Fruit fly (Drosophila melanogaster) whole organism, embryonic: ENCODE measurements around the gene Lcp65Ad.

Experiments used
- Abd-B ChIP-seq: fragments of 200-800 bp; sonication (Bioruptor generic); optimal IDR thresholded peaks from 2 replicates; lab custom pipeline; 2018; ENCODE audit warnings: missing biosample characterization, mild to moderate bottlenecking, missing genetic modification characterization, moderate library complexity
- C15 ChIP-seq: fragments of 200-800 bp; sonication (Bioruptor generic); IDR thresholded peaks from 3 replicates; pipeline ENCODE4 v1.3.6; 2022; ENCODE audit warnings: missing biosample characterization, missing genetic modification characterization
- CG10209 ChIP-seq: fragments of 200-800 bp; sonication (Bioruptor generic); optimal IDR thresholded peaks from 3 replicates; lab custom pipeline; 2017; ENCODE audit warnings: missing biosample characterization, mild to moderate bottlenecking, missing genetic modification characterization, missing genetic modification reagents
- CG10654 ChIP-seq: fragments of 200-800 bp; sonication (Bioruptor generic); optimal IDR thresholded peaks from 2 replicates; lab custom pipeline; 2016; ENCODE audit warnings: missing biosample characterization, missing genetic modification characterization
- CG11398 ChIP-seq: fragments of 200-800 bp; sonication (Bioruptor generic); optimal IDR thresholded peaks from 2 replicates; lab custom pipeline; 2016; ENCODE audit warnings: missing biosample characterization, missing genetic modification characterization
- CG13287 ChIP-seq: fragments of 200-800 bp; sonication (Bioruptor generic); IDR thresholded peaks from 2 replicates; pipeline ENCODE4 v1.3.6; 2022; ENCODE audit warnings: missing biosample characterization, missing genetic modification characterization; ENCODE audit not compliant: partially characterized antibody
- CG14441 ChIP-seq: fragments of 200-800 bp; sonication (Bioruptor generic); IDR thresholded peaks from 2 replicates; pipeline ENCODE4 v1.3.6; 2022; ENCODE audit warnings: missing biosample characterization, missing genetic modification characterization
- CG14965 ChIP-seq: fragments of 200-800 bp; sonication (Bioruptor generic); optimal IDR thresholded peaks from 2 replicates; lab custom pipeline; 2016; ENCODE audit warnings: missing biosample characterization, missing genetic modification characterization, borderline replicate concordance
- CG16863 ChIP-seq: fragments of 200-800 bp; sonication (Bioruptor generic); optimal IDR thresholded peaks from 3 replicates; lab custom pipeline; 2016; ENCODE audit warnings: missing biosample characterization, missing genetic modification characterization
- CG17912 ChIP-seq: fragments of 200-800 bp; sonication (Bioruptor generic); optimal IDR thresholded peaks from 2 replicates; lab custom pipeline; 2018; ENCODE audit warnings: missing biosample characterization, mild to moderate bottlenecking, missing genetic modification characterization
- CG2202 ChIP-seq: fragments of 200-800 bp; sonication (Bioruptor generic); optimal IDR thresholded peaks from 2 replicates; lab custom pipeline; 2018; ENCODE audit warnings: missing biosample characterization, mild to moderate bottlenecking, missing genetic modification characterization
- CG31441 ChIP-seq: fragments of 200-800 bp; sonication (Bioruptor generic); IDR thresholded peaks from 2 replicates; pipeline ENCODE4 v1.3.6; 2022; ENCODE audit warnings: missing biosample characterization, missing genetic modification characterization
- CG32767 ChIP-seq: fragments of 200-800 bp; sonication (Bioruptor generic); IDR thresholded peaks from 2 replicates; pipeline ENCODE4 v1.3.6; 2022; ENCODE audit warnings: missing biosample characterization, missing genetic modification characterization
- CG3847 ChIP-seq: fragments of 200-800 bp; sonication (Bioruptor generic); IDR thresholded peaks from 2 replicates; pipeline ENCODE4 v1.3.6; 2022; ENCODE audit warnings: missing biosample characterization, missing genetic modification characterization
- CG4424 ChIP-seq: fragments of 200-800 bp; sonication (Bioruptor generic); optimal IDR thresholded peaks from 3 replicates; lab custom pipeline; 2016; ENCODE audit warnings: missing biosample characterization, missing genetic modification characterization
- CG7556 ChIP-seq: fragments of 200-800 bp; sonication (Bioruptor generic); optimal IDR thresholded peaks from 2 replicates; lab custom pipeline; 2017; ENCODE audit warnings: missing biosample characterization, mild to moderate bottlenecking, missing genetic modification characterization
- CG8089 ChIP-seq: fragments of 200-800 bp; sonication (Bioruptor generic); optimal IDR thresholded peaks from 3 replicates; lab custom pipeline; 2016; ENCODE audit warnings: missing biosample characterization, missing genetic modification characterization
- CG9817 ChIP-seq: fragments of 200-800 bp; sonication (Bioruptor generic); optimal IDR thresholded peaks from 2 replicates; lab custom pipeline; 2018; ENCODE audit warnings: missing biosample characterization, mild to moderate bottlenecking, missing genetic modification characterization, moderate library complexity
- CTCF ChIP-seq: fragments of 200-800 bp; sonication (Bioruptor generic); optimal IDR thresholded peaks from 2 replicates; lab custom pipeline; 2017; ENCODE audit warnings: missing biosample characterization, mild to moderate bottlenecking, missing genetic modification characterization, moderate library complexity
- Dad ChIP-seq: fragments of 200-800 bp; sonication (Bioruptor generic); optimal IDR thresholded peaks from 3 replicates; lab custom pipeline; 2016; ENCODE audit warnings: missing biosample characterization, missing genetic modification characterization
- E2f1 ChIP-seq: fragments of 200-800 bp; sonication (Bioruptor generic); IDR thresholded peaks from 2 replicates; pipeline ENCODE4 v1.3.6; 2022; ENCODE audit warnings: missing biosample characterization, missing genetic modification characterization
- Gsc ChIP-seq: fragments of 200-800 bp; sonication (Bioruptor generic); IDR thresholded peaks from 2 replicates; pipeline ENCODE4 v1.3.6; 2022; ENCODE audit warnings: missing biosample characterization, missing genetic modification characterization
- Med ChIP-seq: fragments of 200-800 bp; sonication (Bioruptor generic); peaks from one replicate; lab custom pipeline; 2016; ENCODE audit warnings: missing biosample characterization, missing genetic modification characterization, mild to moderate bottlenecking, inconsistent platforms, moderate library complexity
- Side ChIP-seq: fragments of 200-800 bp; sonication (Bioruptor generic); optimal IDR thresholded peaks from 2 replicates; lab custom pipeline; 2016; ENCODE audit warnings: missing biosample characterization, missing genetic modification characterization
- amos ChIP-seq: fragments of 200-800 bp; sonication (Bioruptor generic); IDR thresholded peaks from 2 replicates; pipeline ENCODE4 v1.3.6; 2022; ENCODE audit warnings: missing biosample characterization, missing genetic modification characterization; ENCODE audit not compliant: partially characterized antibody
- ara ChIP-seq: fragments of 200-800 bp; sonication (Bioruptor generic); IDR thresholded peaks from 2 replicates; pipeline ENCODE4 v1.3.6; 2022; ENCODE audit warnings: missing biosample characterization, missing genetic modification characterization
- br ChIP-seq: fragments of >200 bp; optimal IDR thresholded peaks from 2 replicates; lab custom pipeline; 2017
- chn ChIP-seq: fragments of 200-800 bp; sonication (Bioruptor generic); optimal IDR thresholded peaks from 2 replicates; lab custom pipeline; 2016; ENCODE audit warnings: missing biosample characterization, missing genetic modification characterization
- cwo ChIP-seq: fragments of 200-800 bp; sonication (Bioruptor generic); optimal IDR thresholded peaks from 3 replicates; lab custom pipeline; 2017; ENCODE audit warnings: missing biosample characterization, missing genetic modification characterization, mild to moderate bottlenecking, moderate library complexity, missing genetic modification reagents
- dmrt99B ChIP-seq: fragments of 200-800 bp; sonication (Bioruptor generic); optimal IDR thresholded peaks from 2 replicates; lab custom pipeline; 2018; ENCODE audit warnings: missing biosample characterization, mild to moderate bottlenecking, missing genetic modification characterization, moderate library complexity
- dysf ChIP-seq: fragments of 200-800 bp; sonication (Bioruptor generic); IDR thresholded peaks from 3 replicates; pipeline ENCODE4 v1.3.6; 2022; ENCODE audit warnings: missing biosample characterization, missing genetic modification characterization
- ems ChIP-seq: fragments of 200-800 bp; sonication (Bioruptor generic); optimal IDR thresholded peaks from 3 replicates; lab custom pipeline; 2016; ENCODE audit warnings: missing biosample characterization, missing genetic modification characterization
- eve ChIP-seq, 2 experiments: fragments of >200 bp; optimal IDR thresholded peaks; 2 replicates each; lab custom pipeline; 2017; ENCODE audit warnings: missing biosample characterization in 2 of 2, missing genetic modification characterization in 2 of 2
- fru ChIP-seq: fragments of >200 bp; optimal IDR thresholded peaks from 2 replicates; lab custom pipeline; 2017
- gcm2 ChIP-seq: fragments of 200-800 bp; sonication (Bioruptor generic); optimal IDR thresholded peaks from 2 replicates; lab custom pipeline; 2016; ENCODE audit warnings: missing biosample characterization, missing genetic modification characterization
- grn ChIP-seq: fragments of 200-800 bp; sonication (Bioruptor generic); optimal IDR thresholded peaks from 3 replicates; lab custom pipeline; 2017; ENCODE audit warnings: missing biosample characterization, missing genetic modification characterization
- jigr1 ChIP-seq: fragments of 200-800 bp; sonication (Bioruptor generic); IDR thresholded peaks from 3 replicates; pipeline ENCODE4 v1.3.6; 2022; ENCODE audit warnings: missing biosample characterization, missing genetic modification characterization
- luna ChIP-seq: fragments of 200-800 bp; sonication (Bioruptor generic); optimal IDR thresholded peaks from 2 replicates; lab custom pipeline; 2016; ENCODE audit warnings: missing biosample characterization, missing genetic modification characterization
- nom ChIP-seq: fragments of 200-800 bp; sonication (Bioruptor generic); optimal IDR thresholded peaks from 2 replicates; lab custom pipeline; 2017; ENCODE audit warnings: missing biosample characterization, missing genetic modification characterization, mild to moderate bottlenecking, moderate library complexity, missing genetic modification reagents
- org-1 ChIP-seq: fragments of 200-800 bp; sonication (Bioruptor generic); optimal IDR thresholded peaks from 2 replicates; lab custom pipeline; 2017; ENCODE audit warnings: missing biosample characterization, missing genetic modification characterization
- pnt ChIP-seq: fragments of 200-800 bp; sonication (Bioruptor generic); optimal IDR thresholded peaks from 3 replicates; lab custom pipeline; 2016; ENCODE audit warnings: missing biosample characterization, missing genetic modification characterization
- pum ChIP-seq: fragments of 200-800 bp; sonication (Bioruptor generic); optimal IDR thresholded peaks from 2 replicates; lab custom pipeline; 2016; ENCODE audit warnings: missing biosample characterization, missing genetic modification characterization
- rib ChIP-seq: fragments of 200-800 bp; sonication (Bioruptor generic); IDR thresholded peaks from 2 replicates; pipeline ENCODE4 v1.3.6; 2022; ENCODE audit warnings: missing biosample characterization, missing genetic modification characterization
- salm ChIP-seq: fragments of 200-800 bp; sonication (Bioruptor generic); optimal IDR thresholded peaks from 2 replicates; lab custom pipeline; 2018; ENCODE audit warnings: missing biosample characterization, mild to moderate bottlenecking, missing genetic modification characterization
- sc ChIP-seq, 3 experiments: fragments of >200 bp in 2 of 3; fragments of 200-800 bp in 1 of 3; sonication (Bioruptor generic) in 1 of 3; optimal IDR thresholded peaks; 2 replicates in 2 of 3; 3 replicates in 1 of 3; lab custom pipeline; 2017; ENCODE audit warnings: mild to moderate bottlenecking in 1 of 3, missing biosample characterization in 1 of 3, missing genetic modification characterization in 1 of 3, missing genetic modification reagents in 1 of 3
- sima ChIP-seq: fragments of 200-800 bp; sonication (Bioruptor generic); optimal IDR thresholded peaks from 2 replicates; lab custom pipeline; 2016; ENCODE audit warnings: missing biosample characterization, missing genetic modification characterization
- toy ChIP-seq: fragments of 200-800 bp; sonication (Bioruptor generic); IDR thresholded peaks from 2 replicates; pipeline ENCODE4 v1.3.6; 2022; ENCODE audit warnings: missing biosample characterization, missing genetic modification characterization
- twi ChIP-seq: fragments of 200-800 bp; optimal IDR thresholded peaks from 2 replicates; lab custom pipeline; 2019; ENCODE audit warnings: missing biosample characterization, mild to moderate bottlenecking, missing genetic modification characterization, moderate library complexity
- unc-4 ChIP-seq: fragments of 200-800 bp; sonication (Bioruptor generic); IDR thresholded peaks from 2 replicates; pipeline ENCODE4 v1.3.6; 2022; ENCODE audit warnings: missing biosample characterization, missing genetic modification characterization; ENCODE audit not compliant: partially characterized antibody
- wor ChIP-seq: fragments of 200-800 bp; sonication (Bioruptor generic); IDR thresholded peaks from 2 replicates; pipeline ENCODE4 v1.3.6; 2022; ENCODE audit warnings: missing biosample characterization, missing genetic modification characterization

The Lcp65Ad gene

dm6 chr3L:6124616-6125408 lies 18.4 kb upstream of the Lcp65Ad start (continued):
- peak; percentile 70 for TF ChIP-seq CG9817 (tag; lab: Kevin White, UChicago)
- TF ChIP-seq CG4424: peak; percentile 85
- TF ChIP-seq CG2202 (tag; lab: Kevin White, UChicago): peak; percentile 59
- TF ChIP-seq sc (optimal IDR thresholded peaks at IDR 0.05; lab: Kevin White, UChicago): no peak
- TF ChIP-seq sc (GFP tag; optimal IDR thresholded peaks at IDR 0.05; lab: Kevin White, UChicago): peak; percentile 29
- TF ChIP-seq eve (GFP tag; optimal IDR thresholded peaks at IDR 0.05; lab: Kevin White, UChicago): no peak
- no peak for TF ChIP-seq pum (GFP tag; lab: Kevin White, UChicago)
- peak; percentile 80 for TF ChIP-seq CG31441
- TF ChIP-seq dysf (GFP tag; lab: Robert Waterston, UW): peak; percentile 79; the same call in 2 of the 3 replicates
- TF ChIP-seq ara: peak; percentile 83
- no peak for TF ChIP-seq amos (GFP tag; lab: Robert Waterston, UW)
- TF ChIP-seq rib: no peak
- peak; percentile 72 for TF ChIP-seq CG14441 (GFP tag; lab: Robert Waterston, UW)
- TF ChIP-seq Dad: peak; percentile 81
- no peak for TF ChIP-seq br (lab: Kevin White, UChicago)
- peak; percentile 23 for TF ChIP-seq CG14965 (GFP tag; lab: Kevin White, UChicago)
- peak; percentile 65 for TF ChIP-seq ems (GFP tag; lab: Kevin White, UChicago)
- no peak for TF ChIP-seq fru (lab: Kevin White, UChicago)
- TF ChIP-seq wor (GFP tag; lab: Robert Waterston, UW): peak; percentile 18; the same call in 1 of the 2 replicates
- peak; percentile 55 for TF ChIP-seq dmrt99B
- no peak for TF ChIP-seq nom (GFP tag; lab: Kevin White, UChicago)
- TF ChIP-seq CG13287 (GFP tag; lab: Robert Waterston, UW): no peak; the same call in 1 of the 2 replicates
- peak; percentile 25 for TF ChIP-seq cwo (GFP tag; lab: Kevin White, UChicago)
- TF ChIP-seq CG32767: peak; percentile 70; the same call in 1 of the 2 replicates
- TF ChIP-seq CG11398 (GFP tag; lab: Kevin White, UChicago): peak; percentile 55
- peak; percentile 91 for TF ChIP-seq CTCF (GFP tag; lab: Kevin White, UChicago)
- TF ChIP-seq C15 (GFP tag; lab: Robert Waterston, UW): peak; percentile 81
- peak; percentile 5 for TF ChIP-seq Abd-B (GFP tag; lab: Kevin White, UChicago)
- peak; percentile 54 for TF ChIP-seq sima (GFP tag; lab: Kevin White, UChicago)
- peak; percentile 50 for TF ChIP-seq grn (GFP tag; lab: Kevin White, UChicago)
- no peak for TF ChIP-seq gcm2 (GFP tag; lab: Kevin White, UChicago)
- TF ChIP-seq unc-4: no peak
- TF ChIP-seq CG8089: peak; percentile 59
- TF ChIP-seq CG10209: peak; percentile 73
- no peak for TF ChIP-seq twi (tag; lab: Kevin White, UChicago)
- no peak for TF ChIP-seq chn (GFP tag; lab: Kevin White, UChicago)
- peak; percentile 45 for TF ChIP-seq CG7556
- peak; percentile 67 for TF ChIP-seq CG3847 (GFP tag; lab: Robert Waterston, UW)
- peak; percentile 81 for TF ChIP-seq luna (GFP tag; lab: Kevin White, UChicago)
- TF ChIP-seq CG10654 (GFP tag; lab: Kevin White, UChicago): peak; percentile 75
- TF ChIP-seq salm: peak; percentile 54
- TF ChIP-seq org-1 (GFP tag; lab: Kevin White, UChicago): peak; percentile 57
- no peak for TF ChIP-seq jigr1 (GFP tag; lab: Robert Waterston, UW)
- peak; percentile 90 for TF ChIP-seq CG17912 (GFP tag; lab: Kevin White, UChicago)
- no peak for TF ChIP-seq pnt (GFP tag; lab: Kevin White, UChicago)
- peak; percentile 69; the same call in 1 of the 2 replicates for TF ChIP-seq toy (GFP tag; lab: Robert Waterston, UW)
- no peak for TF ChIP-seq Gsc
- TF ChIP-seq Med (GFP tag; lab: Kevin White, UChicago): peak; percentile 97
- peak; percentile 92 for TF ChIP-seq Side (GFP tag; lab: Kevin White, UChicago)
- TF ChIP-seq E2f1 (GFP tag; lab: Robert Waterston, UW): peak; percentile 74
- peak; percentile 25 for TF ChIP-seq CG16863
